Worm (Caenorhabditis elegans) whole organism, L4 larva: ENCODE data around the gene Y57G11B.5.
A peak's percentile ranks its signal among the peaks of the same experiment; 100 is the strongest.

Experiments
- D1046.2 ChIP-seq: fragments of 200-800 bp; sonication (Bioruptor generic); IDR thresholded peaks from 2 replicates; pipeline ENCODE4 v1.3.6; 2022; ENCODE audit warnings: missing genetic modification characterization, missing compliant biosample characterization
- F10B5.3 ChIP-seq: sonication (generic microtip); optimal IDR thresholded peaks from 2 replicates; lab custom pipeline; 2016; ENCODE audit warnings: mild to moderate bottlenecking, missing genetic modification characterization, missing compliant biosample characterization
- T26A8.4 ChIP-seq: fragments of 200-800 bp; sonication (Bioruptor generic); IDR thresholded peaks from 2 replicates; pipeline ENCODE4 v1.3.6; 2022; ENCODE audit warnings: missing genetic modification characterization, missing compliant biosample characterization
- Y5F2A.4 ChIP-seq: fragments of 200-800 bp; sonication (Bioruptor generic); optimal IDR thresholded peaks from 2 replicates; lab custom pipeline; 2018; ENCODE audit warnings: mild to moderate bottlenecking, missing genetic modification characterization, missing compliant biosample characterization
- ZK337.2 ChIP-seq: fragments of 200-800 bp; sonication (Bioruptor generic); IDR thresholded peaks from 2 replicates; pipeline ENCODE4 v1.3.6; 2022; ENCODE audit warnings: missing genetic modification reagents, missing genetic modification characterization, missing compliant biosample characterization
- ZK546.5 ChIP-seq, 2 experiments: sonication (generic microtip); optimal IDR thresholded peaks; 2 replicates each; lab custom pipeline; 2017; ENCODE audit warnings: missing biosample characterization in 2 of 2, missing genetic modification characterization in 2 of 2
- aha-1 ChIP-seq: fragments of 150-350 bp; peaks from one replicate; lab custom pipeline; 2014; ENCODE audit warnings: missing biosample characterization, missing genetic modification characterization
- arid-1 ChIP-seq: fragments of 200-800 bp; sonication (Bioruptor generic); conservative IDR thresholded peaks from 2 replicates; pipeline ENCODE4 v1.3.6; 2022; ENCODE audit warnings: missing genetic modification reagents, missing genetic modification characterization, missing compliant biosample characterization
- attf-4 ChIP-seq: sonication (generic microtip); optimal IDR thresholded peaks from 3 replicates; lab custom pipeline; 2017; ENCODE audit warnings: missing biosample characterization, missing genetic modification characterization
- ceh-44 ChIP-seq: fragments of 200-800 bp; sonication (Bioruptor generic); IDR thresholded peaks from 2 replicates; pipeline ENCODE4 v1.3.6; 2022; ENCODE audit warnings: missing genetic modification reagents, missing genetic modification characterization, missing compliant biosample characterization
- ces-1 ChIP-seq: fragments of 150-350 bp; sonication (generic microtip); optimal IDR thresholded peaks from 4 replicates; lab custom pipeline; 2014; ENCODE audit warnings: missing biosample characterization, missing genetic modification reagents, missing genetic modification characterization
- cey-2 ChIP-seq: sonication (generic microtip); optimal IDR thresholded peaks from 3 replicates; lab custom pipeline; 2017; ENCODE audit warnings: missing genetic modification characterization, mild to moderate bottlenecking, missing compliant biosample characterization, antibody characterized with exemption, borderline replicate concordance; ENCODE audit not compliant: insufficient read depth
- daf-16 ChIP-seq, 3 experiments: sonication (generic microtip); optimal IDR thresholded peaks; 2 replicates each; lab custom pipeline; 2016 to 2017; ENCODE audit warnings: missing genetic modification characterization in 3 of 3, missing genetic modification reagents in 3 of 3, mild to moderate bottlenecking in 2 of 3, missing compliant biosample characterization in 2 of 3, missing biosample characterization in 1 of 3, moderate library complexity in 1 of 3
- dmd-6 ChIP-seq: fragments of 200-800 bp; sonication (Bioruptor generic); IDR thresholded peaks from 2 replicates; pipeline ENCODE4 v1.3.6; 2022; ENCODE audit warnings: missing genetic modification reagents, missing genetic modification characterization, missing compliant biosample characterization
- dmd-8 ChIP-seq: fragments of 200-800 bp; sonication (Bioruptor generic); IDR thresholded peaks from 2 replicates; pipeline ENCODE4 v1.3.6; 2022; ENCODE audit warnings: missing genetic modification characterization, missing compliant biosample characterization
- duxl-1 ChIP-seq: sonication (generic microtip); optimal IDR thresholded peaks from 2 replicates; lab custom pipeline; 2016; ENCODE audit warnings: mild to moderate bottlenecking, missing genetic modification characterization, moderate library complexity, missing compliant biosample characterization; ENCODE audit not compliant: poor library complexity
- dve-1 ChIP-seq: sonication (generic microtip); optimal IDR thresholded peaks from 2 replicates; lab custom pipeline; 2017; ENCODE audit warnings: antibody characterized with exemption, mild to moderate bottlenecking, missing genetic modification characterization, missing compliant biosample characterization; ENCODE audit not compliant: insufficient read depth
- hif-1 ChIP-seq, 2 experiments: sonication (generic microtip); optimal IDR thresholded peaks; 2 replicates each; lab custom pipeline; 2016 to 2017; ENCODE audit warnings: missing compliant biosample characterization in 2 of 2, missing genetic modification characterization in 2 of 2, missing genetic modification reagents in 2 of 2, missing genotype in 2 of 2, mild to moderate bottlenecking in 1 of 2
- hlh-11 ChIP-seq: fragments of 200-800 bp; sonication (Bioruptor generic); optimal IDR thresholded peaks from 2 replicates; lab custom pipeline; 2018; ENCODE audit warnings: mild to moderate bottlenecking, missing genetic modification characterization, missing compliant biosample characterization
- hlh-30 ChIP-seq: sonication (generic microtip); optimal IDR thresholded peaks from 2 replicates; lab custom pipeline; 2017; ENCODE audit warnings: antibody characterized with exemption, mild to moderate bottlenecking, missing genetic modification characterization, missing compliant biosample characterization; ENCODE audit not compliant: insufficient read depth
- hmg-1.1 ChIP-seq: fragments of 200-800 bp; sonication (Bioruptor generic); IDR thresholded peaks from 2 replicates; pipeline ENCODE4 v1.3.6; 2022; ENCODE audit warnings: missing genetic modification reagents, missing genetic modification characterization, missing compliant biosample characterization
- jun-1 ChIP-seq: fragments of 150-350 bp; optimal IDR thresholded peaks from 2 replicates; lab custom pipeline; 2014; ENCODE audit warnings: missing biosample characterization, missing genetic modification reagents, missing genetic modification characterization
- lin-1 ChIP-seq: fragments of 200-800 bp; sonication (Bioruptor generic); IDR thresholded peaks from 2 replicates; pipeline ENCODE4 v1.3.6; 2022; ENCODE audit warnings: missing genetic modification reagents, missing genetic modification characterization, missing compliant biosample characterization
- lin-29 ChIP-seq: fragments of 200-800 bp; sonication (Bioruptor generic); IDR thresholded peaks from 2 replicates; pipeline ENCODE4 v1.3.6; 2022; ENCODE audit warnings: missing genetic modification reagents, missing genetic modification characterization, missing compliant biosample characterization
- lin-38 ChIP-seq: fragments of 200-800 bp; sonication (Bioruptor generic); IDR thresholded peaks from 2 replicates; pipeline ENCODE4 v1.3.6; 2022; ENCODE audit warnings: missing genetic modification reagents, missing genetic modification characterization, missing compliant biosample characterization
- lir-3 ChIP-seq: sonication (generic microtip); optimal IDR thresholded peaks from 2 replicates; lab custom pipeline; 2016; ENCODE audit warnings: mild to moderate bottlenecking, missing genetic modification characterization, missing compliant biosample characterization
- lsy-2 ChIP-seq, 2 experiments: fragments of 150-350 bp in 1 of 2; sonication (generic microtip) in 1 of 2; optimal IDR thresholded peaks; 2 replicates each; lab custom pipeline; 2014 to 2017; ENCODE audit warnings: missing biosample characterization in 2 of 2, missing genetic modification characterization in 2 of 2
- mdl-1 ChIP-seq, 2 experiments: fragments of 150-350 bp in 1 of 2; sonication (generic microtip) in 1 of 2; optimal IDR thresholded peaks; 2 replicates each; lab custom pipeline; 2014 to 2017; ENCODE audit warnings: missing biosample characterization in 2 of 2, missing genetic modification characterization in 2 of 2
- mep-1 ChIP-seq: fragments of 150-350 bp; sonication (generic microtip); optimal IDR thresholded peaks from 3 replicates; lab custom pipeline; 2014; ENCODE audit warnings: missing biosample characterization, missing genetic modification characterization
- mxl-2 ChIP-seq: fragments of 200-800 bp; sonication (Bioruptor generic); conservative IDR thresholded peaks from 2 replicates; pipeline ENCODE4 v1.3.6; 2022; ENCODE audit warnings: missing genetic modification reagents, missing genetic modification characterization, missing compliant biosample characterization
- nhr-102 ChIP-seq: sonication (generic microtip); optimal IDR thresholded peaks from 2 replicates; lab custom pipeline; 2016; ENCODE audit warnings: mild to moderate bottlenecking, missing genetic modification characterization, moderate library complexity, missing compliant biosample characterization
- nhr-11 ChIP-seq: fragments of 150-350 bp; optimal IDR thresholded peaks from 2 replicates; lab custom pipeline; 2014; ENCODE audit warnings: missing biosample characterization, missing genetic modification characterization
- nhr-237 ChIP-seq: sonication (generic microtip); optimal IDR thresholded peaks from 2 replicates; lab custom pipeline; 2017; ENCODE audit warnings: missing biosample characterization, missing genetic modification characterization
- nhr-25 ChIP-seq: sonication (generic microtip); optimal IDR thresholded peaks from 2 replicates; lab custom pipeline; 2017; ENCODE audit warnings: missing genetic modification characterization, mild to moderate bottlenecking, missing compliant biosample characterization, antibody characterized with exemption, moderate library complexity, borderline replicate concordance; ENCODE audit not compliant: insufficient read depth
- nhr-28 ChIP-seq: fragments of 150-350 bp; optimal IDR thresholded peaks from 2 replicates; lab custom pipeline; 2014; ENCODE audit warnings: missing biosample characterization, missing genetic modification characterization
- nhr-42 ChIP-seq: fragments of 200-800 bp; sonication (Bioruptor generic); IDR thresholded peaks from 2 replicates; pipeline ENCODE4 v1.3.6; 2022; ENCODE audit warnings: missing genetic modification characterization, missing compliant biosample characterization
- nhr-48 ChIP-seq: sonication (generic microtip); optimal IDR thresholded peaks from 2 replicates; lab custom pipeline; 2016; ENCODE audit warnings: mild to moderate bottlenecking, missing genetic modification characterization, missing compliant biosample characterization
- nhr-77 ChIP-seq: fragments of 150-350 bp; optimal IDR thresholded peaks from 2 replicates; lab custom pipeline; 2014; ENCODE audit warnings: missing biosample characterization, missing genetic modification characterization
- php-3 ChIP-seq: fragments of 200-800 bp; sonication (Bioruptor generic); IDR thresholded peaks from 2 replicates; pipeline ENCODE4 v1.3.6; 2022; ENCODE audit warnings: missing genetic modification reagents, missing genetic modification characterization, missing compliant biosample characterization
- pqm-1 ChIP-seq: sonication (generic microtip); optimal IDR thresholded peaks from 2 replicates; lab custom pipeline; 2017; ENCODE audit warnings: missing biosample characterization, missing genetic modification characterization
- rbr-2 ChIP-seq: sonication (generic microtip); optimal IDR thresholded peaks from 2 replicates; lab custom pipeline; 2016; ENCODE audit warnings: missing genotype, missing genetic modification characterization, missing compliant biosample characterization
- saeg-2 ChIP-seq: fragments of 200-800 bp; sonication (Bioruptor generic); IDR thresholded peaks from 2 replicates; pipeline ENCODE4 v1.3.6; 2022; ENCODE audit warnings: missing genetic modification reagents, missing genetic modification characterization, missing compliant biosample characterization
- unc-62 ChIP-seq, 3 experiments: fragments of 150-350 bp in 1 of 3; sonication (generic microtip); optimal IDR thresholded peaks in 2 of 3; peaks in 1 of 3; 1 replicate in 1 of 3; 2 replicates in 2 of 3; lab custom pipeline; 2014 to 2017; ENCODE audit warnings: missing biosample characterization in 3 of 3, missing genetic modification characterization in 3 of 3, missing genetic modification reagents in 3 of 3, missing genotype in 1 of 3
- vab-7 ChIP-seq: fragments of 200-800 bp; sonication (Bioruptor generic); IDR thresholded peaks from 2 replicates; pipeline ENCODE4 v1.3.6; 2022; ENCODE audit warnings: missing genetic modification reagents, missing genetic modification characterization, missing compliant biosample characterization
- zag-1 ChIP-seq: fragments of 150-350 bp; optimal IDR thresholded peaks from 2 replicates; lab custom pipeline; 2014; ENCODE audit warnings: missing biosample characterization, missing genetic modification characterization
- zfp-2 ChIP-seq: sonication (generic microtip); optimal IDR thresholded peaks from 2 replicates; lab custom pipeline; 2016; ENCODE audit warnings: mild to moderate bottlenecking, missing genetic modification characterization, missing compliant biosample characterization
- ztf-7 ChIP-seq: fragments of 150-350 bp; optimal IDR thresholded peaks from 2 replicates; lab custom pipeline; 2014; ENCODE audit warnings: missing biosample characterization, missing genetic modification characterization

The Y57G11B.5 gene

ce11 chrIV:14606469-14606868 lies 31.9 kb downstream of the Y57G11B.5 start (continued):
- TF ChIP-seq hif-1 (tag; optimal IDR thresholded peaks at IDR 0.05; lab: Kevin White, UChicago) (peak in 1 of 2 experiments; percentile 84), attf-4 (tag; lab: Kevin White, UChicago) (no peak), ceh-44 (GFP tag; lab: Robert Waterston, UW) (no peak), vab-7 (GFP tag; lab: Robert Waterston, UW) (no peak), Y5F2A.4 (no peak), php-3 (GFP tag; lab: Robert Waterston, UW) (no peak), nhr-237 (tag; lab: Kevin White, UChicago) (no peak), rbr-2 (tag; lab: Kevin White, UChicago) (no peak), T26A8.4 (GFP tag; lab: Robert Waterston, UW) (no peak), hmg-1.1 (GFP tag; lab: Robert Waterston, UW) (no peak), D1046.2 (GFP tag; lab: Robert Waterston, UW) (no peak), lsy-2 (tag; optimal IDR thresholded peaks at IDR 0.05; lab: Kevin White, UChicago) (peak in 1 of 2 experiments; percentile 31), lin-29 (GFP tag; lab: Robert Waterston, UW) (no peak), nhr-48 (tag; lab: Kevin White, UChicago) (no peak), lin-38 (GFP tag; lab: Robert Waterston, UW) (no peak), ZK337.2 (GFP tag; lab: Robert Waterston, UW) (no peak), cey-2 (no peak), nhr-42 (no peak), saeg-2 (no peak), mxl-2 (GFP tag; lab: Robert Waterston, UW) (no peak), ces-1 (no peak), zfp-2 (tag; lab: Kevin White, UChicago) (no peak)
- TF ChIP-seq, all 104 proteins: peak for 11

ce11 chrIV:14608605-14609004 lies 34.0 kb downstream of the Y57G11B.5 start:
- no peak for TF ChIP-seq ceh-44 (GFP tag; lab: Robert Waterston, UW)
- TF ChIP-seq cey-2, result no peak
- no peak for TF ChIP-seq duxl-1 (tag; lab: Kevin White, UChicago)
- TF ChIP-seq F10B5.3, result no peak
- TF ChIP-seq lin-1, result no peak
- TF ChIP-seq zag-1 (tag; lab: Kevin White, UChicago), result no peak
- TF ChIP-seq unc-62 (GFP tag; optimal IDR thresholded peaks at IDR 0.05 in 1 of 2; lab: Kevin White, UChicago), result no peak
- TF ChIP-seq unc-62 (tag; optimal IDR thresholded peaks at IDR 0.05; lab: Kevin White, UChicago), result no peak
- TF ChIP-seq ZK337.2 (GFP tag; lab: Robert Waterston, UW), result no peak
- no peak for TF ChIP-seq nhr-102 (tag; lab: Kevin White, UChicago)

ce11 chrIV:14609774-14610173 lies 35.2 kb downstream of the Y57G11B.5 start:
- TF ChIP-seq lsy-2 (tag; optimal IDR thresholded peaks at IDR 0.05; lab: Kevin White, UChicago) (peak in 1 of 2 experiments; percentile 37), mep-1 (tag; lab: Kevin White, UChicago) (peak; percentile 36), arid-1 (GFP tag; lab: Robert Waterston, UW) (no peak), nhr-25 (tag; lab: Kevin White, UChicago) (no peak), mdl-1 (tag; optimal IDR thresholded peaks at IDR 0.05; lab: Kevin White, UChicago) (peak in 1 of 2 experiments; percentile 75), dmd-8 (GFP tag; lab: Robert Waterston, UW) (0 out of 2 replicates have a peak, but pooled peaks have one; percentile 32), dve-1 (peak; percentile 80), T26A8.4 (GFP tag; lab: Robert Waterston, UW) (no peak), nhr-77 (tag; lab: Kevin White, UChicago) (peak; percentile 85), hlh-11 (tag; lab: Kevin White, UChicago) (peak; percentile 60), jun-1 (tag; lab: Kevin White, UChicago) (no peak), hlh-30 (tag; lab: Kevin White, UChicago) (peak; percentile 94), daf-16 (GFP tag; optimal IDR thresholded peaks at IDR 0.05; lab: Kevin White, UChicago) (no peak), daf-16 (tag; optimal IDR thresholded peaks at IDR 0.05; lab: Kevin White, UChicago) (peak; percentile 71), aha-1 (tag; lab: Kevin White, UChicago) (peak; percentile 83), ZK546.5 (tag; optimal IDR thresholded peaks at IDR 0.05; lab: Kevin White, UChicago) (no peak), php-3 (GFP tag; lab: Robert Waterston, UW) (peak; percentile 62; the same call in 1 of the 2 replicates), dmd-6 (GFP tag; lab: Robert Waterston, UW) (peak; percentile 90), nhr-28 (peak; percentile 98), nhr-48 (tag; lab: Kevin White, UChicago) (peak; percentile 37), lir-3 (no peak), ztf-7 (tag; lab: Kevin White, UChicago) (peak; percentile 14), nhr-11 (tag; lab: Kevin White, UChicago) (no peak), pqm-1 (tag; lab: Kevin White, UChicago) (peak; percentile 12)
